Fruit fly (Drosophila melanogaster) whole organism, embryonic: ENCODE data around the gene Taf8.

ENCODE experiments used
- Asciz ChIP-seq: fragments of 200-800 bp; sonication (Bioruptor generic); optimal IDR thresholded peaks from 2 replicates; lab custom pipeline; 2017; ENCODE audit warnings: missing biosample characterization, mild to moderate bottlenecking, missing genetic modification characterization, missing genetic modification reagents
- BEAF-32 ChIP-seq: fragments of 200-800 bp; sonication (Bioruptor generic); optimal IDR thresholded peaks from 3 replicates; lab custom pipeline; 2017; ENCODE audit warnings: missing biosample characterization, missing genetic modification characterization, mild to moderate bottlenecking, moderate library complexity, missing genetic modification reagents
- Blimp-1 ChIP-seq: fragments of 200-800 bp; sonication (Bioruptor generic); optimal IDR thresholded peaks from 3 replicates; lab custom pipeline; 2018; ENCODE audit warnings: missing biosample characterization, missing genetic modification characterization, mild to moderate bottlenecking, moderate library complexity, missing genetic modification reagents
- CG10366 ChIP-seq: fragments of 200-800 bp; sonication (Bioruptor generic); IDR thresholded peaks from 2 replicates; pipeline ENCODE4 v1.3.6; 2022; ENCODE audit warnings: missing biosample characterization, missing genetic modification characterization
- CG10431 ChIP-seq: fragments of 200-800 bp; sonication (Bioruptor generic); optimal IDR thresholded peaks from 3 replicates; lab custom pipeline; 2018; ENCODE audit warnings: missing biosample characterization, mild to moderate bottlenecking, missing genetic modification characterization
- CG10462 ChIP-seq: fragments of 200-800 bp; sonication (Bioruptor generic); optimal IDR thresholded peaks from 2 replicates; lab custom pipeline; 2016; ENCODE audit warnings: missing biosample characterization, missing genetic modification characterization
- CG10959 ChIP-seq: fragments of 200-800 bp; sonication (Bioruptor generic); IDR thresholded peaks from 2 replicates; pipeline ENCODE4 v1.3.6; 2022; ENCODE audit warnings: missing biosample characterization, missing genetic modification characterization
- CG11247 ChIP-seq: fragments of 200-800 bp; sonication (Bioruptor generic); IDR thresholded peaks from 2 replicates; pipeline ENCODE4 v1.3.6; 2022; ENCODE audit warnings: missing biosample characterization, missing genetic modification characterization
- CG11456 ChIP-seq: fragments of 200-800 bp; sonication (Bioruptor generic); IDR thresholded peaks from 3 replicates; pipeline ENCODE4 v1.3.6; 2022; ENCODE audit warnings: missing biosample characterization, missing genetic modification characterization
- CG11723 ChIP-seq: fragments of 200-800 bp; sonication (Bioruptor generic); optimal IDR thresholded peaks from 2 replicates; lab custom pipeline; 2017; ENCODE audit warnings: missing biosample characterization, mild to moderate bottlenecking, missing genetic modification characterization
- CG12219 ChIP-seq: fragments of 200-800 bp; sonication (Bioruptor generic); optimal IDR thresholded peaks from 3 replicates; lab custom pipeline; 2018; ENCODE audit warnings: missing biosample characterization, mild to moderate bottlenecking, missing genetic modification characterization
- CG13775 ChIP-seq: fragments of 200-800 bp; sonication (Bioruptor generic); optimal IDR thresholded peaks from 3 replicates; lab custom pipeline; 2017; ENCODE audit warnings: missing biosample characterization, mild to moderate bottlenecking, missing genetic modification characterization
- CG15514 ChIP-seq: fragments of 200-800 bp; sonication (Bioruptor generic); optimal IDR thresholded peaks from 3 replicates; lab custom pipeline; 2017; ENCODE audit warnings: missing biosample characterization, missing genetic modification characterization, mild to moderate bottlenecking, moderate library complexity, missing genetic modification reagents
- CG17328 ChIP-seq: fragments of 200-800 bp; sonication (Bioruptor generic); IDR thresholded peaks from 2 replicates; pipeline ENCODE4 v1.3.6; 2022; ENCODE audit warnings: missing biosample characterization, missing genetic modification characterization
- CG32767 ChIP-seq: fragments of 200-800 bp; sonication (Bioruptor generic); IDR thresholded peaks from 2 replicates; pipeline ENCODE4 v1.3.6; 2022; ENCODE audit warnings: missing biosample characterization, missing genetic modification characterization
- CG34376 ChIP-seq: fragments of 200-800 bp; sonication (Bioruptor generic); optimal IDR thresholded peaks from 2 replicates; lab custom pipeline; 2018; ENCODE audit warnings: missing biosample characterization, mild to moderate bottlenecking, missing genetic modification characterization
- CG3995 ChIP-seq: fragments of 200-800 bp; sonication (Bioruptor generic); optimal IDR thresholded peaks from 3 replicates; lab custom pipeline; 2016; ENCODE audit warnings: missing biosample characterization, missing genetic modification characterization
- CG5953 ChIP-seq: fragments of 200-800 bp; sonication (Bioruptor generic); IDR thresholded peaks from 2 replicates; pipeline ENCODE4 v1.3.6; 2022; ENCODE audit warnings: missing biosample characterization, missing genetic modification characterization
- CG9797 ChIP-seq: fragments of 200-800 bp; sonication (Bioruptor generic); optimal IDR thresholded peaks from 3 replicates; lab custom pipeline; 2018; ENCODE audit warnings: missing biosample characterization, mild to moderate bottlenecking, missing genetic modification characterization
- CG9876 ChIP-seq: fragments of 200-800 bp; sonication (Bioruptor generic); optimal IDR thresholded peaks from 2 replicates; lab custom pipeline; 2016; ENCODE audit warnings: missing biosample characterization, missing genetic modification characterization
- CG9932 ChIP-seq: fragments of 200-800 bp; sonication (Bioruptor generic); IDR thresholded peaks from 2 replicates; pipeline ENCODE4 v1.3.6; 2022; ENCODE audit warnings: missing biosample characterization, missing genetic modification characterization
- D19A ChIP-seq: fragments of 200-800 bp; optimal IDR thresholded peaks from 3 replicates; lab custom pipeline; 2019; ENCODE audit warnings: missing biosample characterization, mild to moderate bottlenecking, missing genetic modification characterization, moderate library complexity
- Dref ChIP-seq: fragments of 200-800 bp; sonication (Bioruptor generic); IDR thresholded peaks from 2 replicates; pipeline ENCODE4 v1.3.6; 2022; ENCODE audit warnings: missing biosample characterization, missing genetic modification characterization
- Ets65A ChIP-seq: fragments of 200-800 bp; sonication (Bioruptor generic); peaks from one replicate; lab custom pipeline; 2016; ENCODE audit warnings: missing biosample characterization, missing genetic modification characterization
- Fer1 ChIP-seq: fragments of 200-800 bp; sonication (Bioruptor generic); optimal IDR thresholded peaks from 2 replicates; lab custom pipeline; 2017; ENCODE audit warnings: missing biosample characterization, mild to moderate bottlenecking, missing genetic modification characterization
- Fer2 ChIP-seq: fragments of 200-800 bp; sonication (Bioruptor generic); optimal IDR thresholded peaks from 2 replicates; lab custom pipeline; 2018; ENCODE audit warnings: missing biosample characterization, mild to moderate bottlenecking, missing genetic modification characterization, moderate library complexity
- GATAe ChIP-seq: fragments of 200-800 bp; sonication (Bioruptor generic); conservative IDR thresholded peaks from 2 replicates; pipeline ENCODE4 v1.3.6; 2022; ENCODE audit warnings: missing biosample characterization, missing genetic modification characterization
- HLH54F ChIP-seq: fragments of 200-800 bp; sonication (Bioruptor generic); optimal IDR thresholded peaks from 3 replicates; lab custom pipeline; 2016; ENCODE audit warnings: missing biosample characterization, missing genetic modification characterization
- Hmx ChIP-seq: fragments of 200-800 bp; sonication (Bioruptor generic); optimal IDR thresholded peaks from 2 replicates; lab custom pipeline; 2016; ENCODE audit warnings: missing biosample characterization, missing genetic modification characterization
- MESR4 ChIP-seq: fragments of 200-800 bp; sonication (Bioruptor generic); optimal IDR thresholded peaks from 2 replicates; lab custom pipeline; 2018; ENCODE audit warnings: missing biosample characterization, mild to moderate bottlenecking, missing genetic modification characterization, moderate library complexity
- Nf-YA ChIP-seq: fragments of 200-800 bp; sonication (Bioruptor generic); IDR thresholded peaks from 2 replicates; pipeline ENCODE4 v1.3.6; 2022; ENCODE audit warnings: missing biosample characterization, missing genetic modification characterization
- Ptx1 ChIP-seq: fragments of 200-800 bp; sonication (Bioruptor generic); IDR thresholded peaks from 2 replicates; pipeline ENCODE4 v1.3.6; 2022; ENCODE audit warnings: missing biosample characterization, missing genetic modification characterization
- Six4 ChIP-seq: fragments of 200-800 bp; sonication (Bioruptor generic); optimal IDR thresholded peaks from 2 replicates; lab custom pipeline; 2016; ENCODE audit warnings: missing biosample characterization, missing genetic modification characterization
- Tbp ChIP-seq: fragments of >200 bp; optimal IDR thresholded peaks from 2 replicates; lab custom pipeline; 2018; ENCODE audit warnings: missing biosample characterization, missing genetic modification characterization
- amos ChIP-seq: fragments of 200-800 bp; sonication (Bioruptor generic); IDR thresholded peaks from 2 replicates; pipeline ENCODE4 v1.3.6; 2022; ENCODE audit warnings: missing biosample characterization, missing genetic modification characterization; ENCODE audit not compliant: partially characterized antibody
- dimm ChIP-seq: fragments of 200-800 bp; sonication (Bioruptor generic); IDR thresholded peaks from 2 replicates; pipeline ENCODE4 v1.3.6; 2022; ENCODE audit warnings: missing biosample characterization, missing genetic modification characterization
- dysf ChIP-seq: fragments of 200-800 bp; sonication (Bioruptor generic); IDR thresholded peaks from 3 replicates; pipeline ENCODE4 v1.3.6; 2022; ENCODE audit warnings: missing biosample characterization, missing genetic modification characterization
- exex ChIP-seq: fragments of 200-800 bp; sonication (Bioruptor generic); optimal IDR thresholded peaks from 4 replicates; lab custom pipeline; 2018; ENCODE audit warnings: missing biosample characterization, mild to moderate bottlenecking, missing genetic modification characterization, moderate library complexity
- jing ChIP-seq: fragments of 200-800 bp; sonication (Bioruptor generic); optimal IDR thresholded peaks from 2 replicates; lab custom pipeline; 2018; ENCODE audit warnings: missing biosample characterization, mild to moderate bottlenecking, missing genetic modification characterization
- maf-S ChIP-seq: fragments of 200-800 bp; sonication (Bioruptor generic); optimal IDR thresholded peaks from 2 replicates; lab custom pipeline; 2016; ENCODE audit warnings: missing biosample characterization, missing genetic modification characterization
- mirr ChIP-seq: fragments of 200-800 bp; sonication (Bioruptor generic); optimal IDR thresholded peaks from 3 replicates; lab custom pipeline; 2018; ENCODE audit warnings: missing biosample characterization, mild to moderate bottlenecking, missing genetic modification characterization
- nom ChIP-seq: fragments of 200-800 bp; sonication (Bioruptor generic); optimal IDR thresholded peaks from 2 replicates; lab custom pipeline; 2017; ENCODE audit warnings: missing biosample characterization, missing genetic modification characterization, mild to moderate bottlenecking, moderate library complexity, missing genetic modification reagents
- otp ChIP-seq: fragments of 200-800 bp; sonication (Bioruptor generic); IDR thresholded peaks from 3 replicates; pipeline ENCODE4, ENCODE4 v1.3.6; 2022; ENCODE audit warnings: missing biosample characterization, missing genetic modification characterization
- scrt ChIP-seq: fragments of 200-800 bp; sonication (Bioruptor generic); optimal IDR thresholded peaks from 2 replicates; lab custom pipeline; 2018; ENCODE audit warnings: missing biosample characterization, mild to moderate bottlenecking, missing genetic modification characterization, moderate library complexity
- sisA ChIP-seq: fragments of 200-800 bp; sonication (Bioruptor generic); IDR thresholded peaks from 2 replicates; pipeline ENCODE4 v1.3.6; 2022; ENCODE audit warnings: missing biosample characterization, missing genetic modification characterization
- slbo ChIP-seq: fragments of 200-800 bp; sonication (Bioruptor generic); IDR thresholded peaks from 2 replicates; pipeline ENCODE4 v1.3.6; 2022; ENCODE audit warnings: missing biosample characterization, missing genetic modification characterization
- unpg ChIP-seq: fragments of 200-800 bp; sonication (Bioruptor generic); optimal IDR thresholded peaks from 3 replicates; lab custom pipeline; 2018; ENCODE audit warnings: missing biosample characterization, mild to moderate bottlenecking, missing genetic modification characterization, moderate library complexity
- vvl ChIP-seq: fragments of 200-800 bp; sonication (Bioruptor generic); IDR thresholded peaks from 2 replicates; pipeline ENCODE4 v1.3.6; 2022; ENCODE audit warnings: missing biosample characterization, missing genetic modification characterization
- wdn ChIP-seq: fragments of 200-800 bp; sonication (Bioruptor generic); IDR thresholded peaks from 2 replicates; pipeline ENCODE4 v1.3.6; 2022; ENCODE audit warnings: missing biosample characterization, missing genetic modification characterization
- wek ChIP-seq: fragments of 200-800 bp; sonication (Bioruptor generic); optimal IDR thresholded peaks from 3 replicates; lab custom pipeline; 2018; ENCODE audit warnings: missing biosample characterization, mild to moderate bottlenecking, missing genetic modification characterization, moderate library complexity

Gene Taf8

dm6 chrX:18092810-18093222 is 9.0 kb upstream of the Taf8 start, which contains the start of gene RhoGAP16F (continued):
- TF ChIP-seq unpg (GFP tag; lab: Kevin White, UChicago) = peak; percentile 88

- TF ChIP-seq slbo (GFP tag; lab: Robert Waterston, UW) (no peak), sisA (no peak), mirr (GFP tag; lab: Kevin White, UChicago) (peak; percentile 72), CG15514 (GFP tag; lab: Kevin White, UChicago) (no peak), Tbp (GFP tag; lab: Kevin White, UChicago) (no peak), MESR4 (GFP tag; lab: Kevin White, UChicago) (no peak), exex (peak; percentile 65), CG9876 (no peak), CG17328 (GFP tag; lab: Robert Waterston, UW) (no peak), CG3995 (peak; percentile 80), CG34376 (GFP tag; lab: Kevin White, UChicago) (peak; percentile 36), otp (GFP tag; lab: Robert Waterston, UW) (no peak), Blimp-1 (no peak), CG9797 (no peak), Ets65A (GFP tag; lab: Kevin White, UChicago) (no peak), scrt (GFP tag; lab: Kevin White, UChicago) (no peak), BEAF-32 (GFP tag; lab: Kevin White, UChicago) (no peak), nom (GFP tag; lab: Kevin White, UChicago) (peak; percentile 13), Hmx (GFP tag; lab: Kevin White, UChicago) (no peak), GATAe (GFP tag; lab: Robert Waterston, UW) (peak; percentile 22; the same call in 1 of the 2 replicates), wdn (no peak), Nf-YA (GFP tag; lab: Robert Waterston, UW) (no peak), CG12219 (GFP tag; lab: Kevin White, UChicago) (no peak), CG13775 (GFP tag; lab: Kevin White, UChicago) (no peak), HLH54F (GFP tag; lab: Kevin White, UChicago) (no peak), Fer2 (no peak), CG9932 (no peak), jing (GFP tag; lab: Kevin White, UChicago) (no peak), D19A (tag; lab: Kevin White, UChicago) (no peak), CG5953 (GFP tag; lab: Robert Waterston, UW) (no peak), CG11723 (GFP tag; lab: Kevin White, UChicago) (no peak), dimm (GFP tag; lab: Robert Waterston, UW) (no peak), Asciz (GFP tag; lab: Kevin White, UChicago) (no peak)
Measured at dm6 chrX:18094130-18094529, 7.6 kb upstream of the Taf8 start.

DNA sequence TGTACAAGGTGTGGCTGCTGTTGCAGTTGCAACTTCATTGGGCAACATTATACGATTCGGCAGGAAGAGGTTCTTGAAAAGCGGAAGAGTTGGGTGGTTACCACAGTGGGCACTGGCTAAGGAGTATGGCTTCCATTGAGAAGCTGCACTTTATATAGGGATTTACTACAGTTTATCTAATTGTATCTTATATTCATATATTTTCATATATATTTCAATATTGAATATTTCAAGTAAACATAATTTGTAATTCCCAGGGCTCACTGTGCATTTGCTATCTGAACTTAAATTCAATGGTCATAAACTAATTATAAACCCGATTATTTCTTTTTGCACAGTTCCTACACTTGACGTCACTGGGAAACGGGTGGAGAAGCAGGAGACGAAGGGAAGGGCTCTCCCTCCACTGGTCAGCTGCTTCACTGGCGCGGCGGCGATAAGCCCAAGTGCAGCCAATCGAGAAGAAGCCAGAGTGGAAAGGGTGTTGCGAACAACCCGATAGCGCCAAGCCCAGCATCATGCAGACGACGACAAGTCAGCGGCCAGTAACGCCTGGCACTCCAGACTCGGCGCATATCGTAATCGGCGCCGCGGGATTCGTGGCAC is 6.9 kb upstream of the Taf8 start:
- TF ChIP-seq Ptx1 (GFP tag; lab: Robert Waterston, UW) (no peak), CG11456 (no peak), dysf (GFP tag; lab: Robert Waterston, UW) (peak; percentile 40; the same call in 1 of the 3 replicates), CG10462 (GFP tag; lab: Kevin White, UChicago) (no peak), CG10959 (GFP tag; lab: Robert Waterston, UW) (no peak), maf-S (no peak), scrt (GFP tag; lab: Kevin White, UChicago) (peak; percentile 2), CG10431 (no peak), Dref (GFP tag; lab: Robert Waterston, UW) (no peak), Six4 (GFP tag; lab: Kevin White, UChicago) (no peak), Fer1 (peak; percentile 26), CG10366 (GFP tag; lab: Robert Waterston, UW) (peak; percentile 60), vvl (GFP tag; lab: Robert Waterston, UW) (no peak), wek (no peak), Nf-YA (GFP tag; lab: Robert Waterston, UW) (no peak), amos (no peak), CG32767 (no peak), CG11247 (no peak)
